Fruit fly (Drosophila melanogaster): ENCODE results near the gene wkd.

wkd gene

DNA sequence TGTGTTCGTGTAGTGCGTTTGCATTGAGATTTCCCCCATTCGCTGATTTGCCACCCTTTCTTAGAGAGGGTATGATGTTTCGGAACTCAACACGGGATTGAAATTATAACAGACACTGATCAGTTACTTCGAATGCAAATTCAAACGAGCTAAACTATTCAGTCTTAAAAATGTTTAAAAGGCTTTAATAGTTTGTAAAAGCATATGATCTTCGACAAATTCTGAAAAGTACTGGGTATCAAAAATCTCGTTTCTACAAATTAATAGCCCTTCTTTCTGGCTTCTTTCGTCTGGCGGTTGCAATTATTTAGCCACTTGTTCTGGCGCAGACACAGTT lies 845 bp downstream of the wkd start:
- TF ChIP-seq Snoo (tag; optimal IDR thresholded peaks at IDR 0.05) (no peak), CG13204 (GFP tag; optimal IDR thresholded peaks at IDR 0.05) (peak; percentile 51), Pif1A (GFP tag; optimal IDR thresholded peaks at IDR 0.05) (no peak), CG12605 (GFP tag; IDR thresholded peaks at IDR 0.05) (no peak; the same call in none of the 2 replicates), Pif1B (GFP tag; optimal IDR thresholded peaks at IDR 0.05) (no peak), CG34367 (tag; optimal IDR thresholded peaks at IDR 0.05) (peak; percentile 82), CG8159 (tag; optimal IDR thresholded peaks at IDR 0.05) (peak; percentile 84), EcR (GFP tag; optimal IDR thresholded peaks at IDR 0.05) (no peak), rn (GFP tag; IDR thresholded peaks at IDR 0.05) (peak; percentile 67; the same call in 1 of the 2 replicates), CG17806 (tag; optimal IDR thresholded peaks at IDR 0.05) (peak; percentile 87), CG4496 (GFP tag; IDR thresholded peaks at IDR 0.05) (peak; percentile 96), CG15710 (tag; optimal IDR thresholded peaks at IDR 0.05) (peak; percentile 81), CG9948 (tag; optimal IDR thresholded peaks at IDR 0.05) (peak; percentile 84), D1 (tag; optimal IDR thresholded peaks at IDR 0.05) (no peak), CG32121 (GFP tag; IDR thresholded peaks at IDR 0.05) (peak; percentile 95), CG14655 (GFP tag; optimal IDR thresholded peaks at IDR 0.05) (no peak), fd96Ca (GFP tag; IDR thresholded peaks at IDR 0.05) (peak; percentile 95), CG8301 (tag; optimal IDR thresholded peaks at IDR 0.05) (peak; percentile 93), Ets98B (GFP tag; IDR thresholded peaks at IDR 0.05) (peak; percentile 95), gl (tag; optimal IDR thresholded peaks at IDR 0.05) (peak; percentile 73), CG10348 (GFP tag; IDR thresholded peaks at IDR 0.05) (peak; percentile 63; the same call in 1 of the 2 replicates)

DNA sequence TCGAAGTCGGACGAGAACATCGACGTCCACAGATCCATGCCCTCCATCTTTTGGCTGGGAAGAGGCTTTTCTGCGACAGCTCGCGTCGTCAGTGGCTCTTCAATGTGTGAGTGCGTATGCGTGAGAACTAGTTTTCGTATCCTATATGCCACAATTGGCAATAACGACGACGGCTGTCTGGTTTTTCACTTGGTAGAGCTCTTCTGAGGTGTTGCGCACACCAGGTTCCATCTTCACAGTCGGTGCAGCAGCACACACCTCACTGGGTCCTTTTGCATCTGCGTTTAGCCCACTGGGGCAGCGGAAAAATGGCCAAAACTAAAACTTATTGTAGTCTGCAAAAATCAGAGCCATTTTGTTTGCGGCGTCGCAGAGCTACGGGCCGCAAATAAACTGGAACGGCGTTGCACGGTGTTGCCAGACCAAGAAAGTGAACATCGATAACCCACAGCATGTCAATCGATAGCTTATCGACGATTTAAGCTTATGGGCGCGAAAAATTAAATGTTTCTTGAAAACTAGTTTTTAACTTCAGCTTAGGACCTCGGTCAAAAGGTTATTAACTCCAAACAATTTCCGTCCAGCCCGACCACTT lies 8.5 kb downstream of the wkd start, which contains the start of gene CG6791:
TSS of gene CG6791 (minus strand) at position 383 of the 595 bp plus-strand sequence.
- TF ChIP-seq CG14655 (GFP tag; optimal IDR thresholded peaks at IDR 0.05) (no peak), Pif1B (GFP tag; optimal IDR thresholded peaks at IDR 0.05) (no peak), gl (tag; optimal IDR thresholded peaks at IDR 0.05) (no peak), CG10348 (GFP tag; IDR thresholded peaks at IDR 0.05) (no peak), CG4496 (GFP tag; IDR thresholded peaks at IDR 0.05) (no peak), CG32121 (GFP tag; IDR thresholded peaks at IDR 0.05) (no peak), CG13204 (GFP tag; optimal IDR thresholded peaks at IDR 0.05) (no peak), rn (GFP tag; IDR thresholded peaks at IDR 0.05) (no peak), CG8159 (tag; optimal IDR thresholded peaks at IDR 0.05) (no peak), CG9948 (tag; optimal IDR thresholded peaks at IDR 0.05) (peak; percentile 62), CG15710 (tag; optimal IDR thresholded peaks at IDR 0.05) (no peak), CG8301 (tag; optimal IDR thresholded peaks at IDR 0.05) (no peak), Ets98B (GFP tag; IDR thresholded peaks at IDR 0.05) (peak; percentile 13; the same call in 1 of the 2 replicates), fd96Ca (GFP tag; IDR thresholded peaks at IDR 0.05) (no peak), EcR (GFP tag; optimal IDR thresholded peaks at IDR 0.05) (peak; percentile 32)

DNA sequence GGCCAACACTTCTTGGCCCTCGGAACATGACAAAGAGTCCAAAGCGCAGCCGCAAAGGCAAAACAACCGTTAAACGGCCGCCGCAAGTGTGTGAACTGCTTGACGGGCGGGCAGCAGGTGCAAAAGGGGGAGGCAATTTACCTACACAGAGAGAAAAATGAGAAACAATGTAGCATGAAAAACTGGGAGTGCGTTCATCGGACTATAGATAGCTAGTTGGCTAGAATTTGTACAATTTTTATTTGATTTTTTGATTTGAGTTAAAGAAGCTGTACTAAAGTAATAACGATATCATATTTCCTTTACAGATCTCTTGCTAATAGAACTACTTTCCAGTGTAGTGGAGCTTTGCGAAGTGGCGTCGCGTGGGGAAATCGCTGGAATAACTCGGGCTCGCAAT lies 14.1 kb downstream of the wkd start:
- TF ChIP-seq fd96Ca (GFP tag; IDR thresholded peaks at IDR 0.05), result peak; percentile 52; the same call in 2 of the 3 replicates
- peak; percentile 58 for TF ChIP-seq CG12605 (GFP tag; IDR thresholded peaks at IDR 0.05)
- no peak for TF ChIP-seq CG8159 (tag; optimal IDR thresholded peaks at IDR 0.05)
- TF ChIP-seq CG32121 (GFP tag; IDR thresholded peaks at IDR 0.05), result peak; percentile 62
- peak; percentile 75 for TF ChIP-seq Ets98B (GFP tag; IDR thresholded peaks at IDR 0.05)
- TF ChIP-seq CG14655 (GFP tag; optimal IDR thresholded peaks at IDR 0.05), result no peak
- TF ChIP-seq Pif1B (GFP tag; optimal IDR thresholded peaks at IDR 0.05), result no peak
- TF ChIP-seq CG9948 (tag; optimal IDR thresholded peaks at IDR 0.05), result no peak
- TF ChIP-seq rn (GFP tag; IDR thresholded peaks at IDR 0.05), result 0 out of 2 replicates have a peak, but pooled peaks have one; percentile 20
- TF ChIP-seq CG4496 (GFP tag; IDR thresholded peaks at IDR 0.05), result peak; percentile 82
- peak; percentile 49 for TF ChIP-seq CG8301 (tag; optimal IDR thresholded peaks at IDR 0.05)
- TF ChIP-seq CG17806 (tag; optimal IDR thresholded peaks at IDR 0.05), result peak; percentile 15
- no peak for TF ChIP-seq gl (tag; optimal IDR thresholded peaks at IDR 0.05)
- no peak for TF ChIP-seq Pif1A (GFP tag; optimal IDR thresholded peaks at IDR 0.05)
- TF ChIP-seq CG34367 (tag; optimal IDR thresholded peaks at IDR 0.05), result no peak
- TF ChIP-seq EcR (GFP tag; optimal IDR thresholded peaks at IDR 0.05), result no peak
- no peak for TF ChIP-seq Snoo (tag; optimal IDR thresholded peaks at IDR 0.05)
- TF ChIP-seq D1 (tag; optimal IDR thresholded peaks at IDR 0.05), result no peak
- peak; percentile 20 for TF ChIP-seq CG15710 (tag; optimal IDR thresholded peaks at IDR 0.05)
- no peak for TF ChIP-seq CG13204 (GFP tag; optimal IDR thresholded peaks at IDR 0.05)
- no peak for TF ChIP-seq CG10348 (GFP tag; IDR thresholded peaks at IDR 0.05)

DNA sequence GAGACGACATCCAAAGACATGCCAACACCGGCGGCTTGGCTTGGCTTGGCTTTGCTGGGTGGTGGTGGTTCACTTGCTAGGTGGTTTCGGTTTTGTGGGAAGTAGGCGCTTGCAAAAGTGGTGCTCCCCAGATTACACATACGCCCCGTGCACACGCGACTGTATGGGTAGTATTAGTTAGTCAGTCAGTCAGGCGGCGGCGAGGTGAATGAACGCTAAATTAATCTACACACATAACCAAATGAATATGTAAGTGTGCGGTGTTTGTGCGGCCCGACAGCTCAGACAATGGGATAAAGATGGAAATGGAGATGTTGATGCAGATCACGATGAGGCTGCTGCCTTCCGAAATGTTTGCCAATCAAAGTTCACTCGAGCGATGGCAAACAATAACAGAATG lies 21.8 kb downstream of the wkd start:
- TF ChIP-seq CG8159 (tag; optimal IDR thresholded peaks at IDR 0.05) (no peak), EcR (GFP tag; optimal IDR thresholded peaks at IDR 0.05) (peak; percentile 70)

DNA sequence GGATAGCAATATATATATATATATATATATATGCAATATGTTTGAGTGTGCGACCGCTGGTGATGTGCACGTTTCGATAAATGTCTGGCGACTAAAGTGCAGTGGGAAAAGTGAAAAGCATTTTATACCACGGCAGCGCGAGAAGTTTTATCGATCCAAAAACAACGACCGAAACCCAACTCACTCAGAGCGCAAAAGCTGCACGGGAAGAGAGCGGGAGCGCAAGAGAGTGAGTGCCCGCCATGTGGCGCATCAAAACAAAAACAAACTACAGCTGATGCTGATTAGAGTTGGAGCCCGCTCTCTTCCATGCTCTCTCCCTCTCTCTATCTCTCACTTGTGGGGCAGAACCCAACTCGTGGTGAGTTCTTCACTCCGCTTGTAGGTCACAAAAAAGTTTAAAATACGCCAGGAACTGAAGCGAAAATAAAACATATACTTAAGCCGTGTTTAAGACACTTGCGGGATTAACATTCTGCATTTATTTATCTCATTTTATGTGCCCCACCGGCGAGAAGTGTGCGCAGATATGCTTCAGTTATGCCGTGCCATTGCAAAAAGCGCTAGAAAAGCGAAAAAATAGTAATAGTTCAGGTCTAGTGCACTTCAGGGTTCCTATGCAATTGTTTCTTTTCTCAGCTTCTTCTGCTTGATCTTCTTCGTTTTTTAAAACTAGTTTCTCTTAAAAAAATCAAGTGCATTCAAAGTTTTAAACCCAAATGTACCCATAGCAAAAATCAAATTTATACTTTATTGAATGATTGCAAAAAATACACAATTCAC lies 23.5 kb downstream of the wkd start:
- peak; percentile 26 for TF ChIP-seq CG8301 (tag; optimal IDR thresholded peaks at IDR 0.05)
- peak; percentile 50 for TF ChIP-seq EcR (GFP tag; optimal IDR thresholded peaks at IDR 0.05)
- TF ChIP-seq CG13204 (GFP tag; optimal IDR thresholded peaks at IDR 0.05), result peak; percentile 64
- peak; percentile 90 for TF ChIP-seq CG12605 (GFP tag; IDR thresholded peaks at IDR 0.05)
- TF ChIP-seq CG4496 (GFP tag; IDR thresholded peaks at IDR 0.05), result peak; percentile 64
- TF ChIP-seq fd96Ca (GFP tag; IDR thresholded peaks at IDR 0.05), result peak; percentile 73; the same call in 2 of the 3 replicates
- TF ChIP-seq Pif1A (GFP tag; optimal IDR thresholded peaks at IDR 0.05), result peak; percentile 45
- no peak for TF ChIP-seq rn (GFP tag; IDR thresholded peaks at IDR 0.05)
- TF ChIP-seq CG15710 (tag; optimal IDR thresholded peaks at IDR 0.05), result peak; percentile 6
- peak; percentile 46 for TF ChIP-seq CG14655 (GFP tag; optimal IDR thresholded peaks at IDR 0.05)
- no peak for TF ChIP-seq CG9948 (tag; optimal IDR thresholded peaks at IDR 0.05)
- TF ChIP-seq CG10348 (GFP tag; IDR thresholded peaks at IDR 0.05), result no peak
- TF ChIP-seq Snoo (tag; optimal IDR thresholded peaks at IDR 0.05), result peak; percentile 32
- TF ChIP-seq Pif1B (GFP tag; optimal IDR thresholded peaks at IDR 0.05), result peak; percentile 65
- TF ChIP-seq Ets98B (GFP tag; IDR thresholded peaks at IDR 0.05), result peak; percentile 72; the same call in 1 of the 2 replicates
- peak; percentile 51 for TF ChIP-seq gl (tag; optimal IDR thresholded peaks at IDR 0.05)
- peak; percentile 26 for TF ChIP-seq CG8159 (tag; optimal IDR thresholded peaks at IDR 0.05)
- TF ChIP-seq D1 (tag; optimal IDR thresholded peaks at IDR 0.05), result no peak
- TF ChIP-seq CG17806 (tag; optimal IDR thresholded peaks at IDR 0.05), result peak; percentile 8
- TF ChIP-seq CG32121 (GFP tag; IDR thresholded peaks at IDR 0.05), result peak; percentile 48; the same call in 1 of the 2 replicates
- peak; percentile 0 for TF ChIP-seq CG34367 (tag; optimal IDR thresholded peaks at IDR 0.05)
